Fruit fly (Drosophila melanogaster) whole organism, embryonic: ENCODE data around the gene cue.

Experiments
- Adf1 ChIP-seq: fragments of 200-800 bp; sonication (Bioruptor generic); IDR thresholded peaks from 2 replicates; pipeline ENCODE4 v1.3.6; 2022; ENCODE audit warnings: missing biosample characterization, missing genetic modification characterization
- Awh ChIP-seq: fragments of 200-800 bp; sonication (Bioruptor generic); IDR thresholded peaks from 2 replicates; pipeline ENCODE4, ENCODE4 v1.3.6; 2022; ENCODE audit warnings: missing biosample characterization, missing genetic modification characterization
- C15 ChIP-seq: fragments of 200-800 bp; sonication (Bioruptor generic); IDR thresholded peaks from 3 replicates; pipeline ENCODE4 v1.3.6; 2022; ENCODE audit warnings: missing biosample characterization, missing genetic modification characterization
- CG11560 ChIP-seq: fragments of 200-800 bp; sonication (Bioruptor generic); IDR thresholded peaks from 3 replicates; pipeline ENCODE4 v1.3.6; 2022; ENCODE audit warnings: missing biosample characterization, missing genetic modification characterization
- CG11723 ChIP-seq: fragments of 200-800 bp; sonication (Bioruptor generic); optimal IDR thresholded peaks from 2 replicates; lab custom pipeline; 2017; ENCODE audit warnings: missing biosample characterization, mild to moderate bottlenecking, missing genetic modification characterization
- CG13624 ChIP-seq: fragments of 200-800 bp; sonication (Bioruptor generic); optimal IDR thresholded peaks from 2 replicates; lab custom pipeline; 2016; ENCODE audit warnings: missing biosample characterization, missing genetic modification characterization
- CG16813 ChIP-seq: fragments of 200-800 bp; sonication (Bioruptor generic); IDR thresholded peaks from 3 replicates; pipeline ENCODE4 v1.3.6; 2022; ENCODE audit warnings: missing biosample characterization, missing genetic modification characterization; ENCODE audit not compliant: partially characterized antibody
- CG17186 ChIP-seq: fragments of 200-800 bp; sonication (Bioruptor generic); optimal IDR thresholded peaks from 3 replicates; lab custom pipeline; 2017; ENCODE audit warnings: missing biosample characterization, missing genetic modification reagents, missing genetic modification characterization
- CG17829 ChIP-seq: fragments of 200-800 bp; optimal IDR thresholded peaks from 2 replicates; lab custom pipeline; 2019; ENCODE audit warnings: missing biosample characterization, mild to moderate bottlenecking, missing genetic modification characterization, moderate library complexity
- CG31224 ChIP-seq: fragments of 200-800 bp; sonication (Bioruptor generic); IDR thresholded peaks from 2 replicates; pipeline ENCODE4 v1.3.6; 2022; ENCODE audit warnings: missing biosample characterization, missing genetic modification characterization
- CG3847 ChIP-seq: fragments of 200-800 bp; sonication (Bioruptor generic); IDR thresholded peaks from 2 replicates; pipeline ENCODE4 v1.3.6; 2022; ENCODE audit warnings: missing biosample characterization, missing genetic modification characterization
- CG4707 ChIP-seq: fragments of 200-800 bp; sonication (Bioruptor generic); optimal IDR thresholded peaks from 2 replicates; lab custom pipeline; 2018; ENCODE audit warnings: missing biosample characterization, mild to moderate bottlenecking, missing genetic modification characterization, moderate library complexity
- CG4854 ChIP-seq: fragments of 200-800 bp; sonication (Bioruptor generic); optimal IDR thresholded peaks from 2 replicates; lab custom pipeline; 2016; ENCODE audit warnings: missing biosample characterization, missing genetic modification characterization, inconsistent platforms
- CG6854 ChIP-seq: fragments of 200-800 bp; sonication (Bioruptor generic); optimal IDR thresholded peaks from 3 replicates; lab custom pipeline; 2017; ENCODE audit warnings: missing biosample characterization, mild to moderate bottlenecking, missing genetic modification characterization
- Dbx ChIP-seq: fragments of 200-800 bp; sonication (Bioruptor generic); IDR thresholded peaks from 3 replicates; pipeline ENCODE4 v1.3.6; 2022; ENCODE audit warnings: missing biosample characterization, missing genetic modification characterization
- Ets65A ChIP-seq: fragments of 200-800 bp; sonication (Bioruptor generic); peaks from one replicate; lab custom pipeline; 2016; ENCODE audit warnings: missing biosample characterization, missing genetic modification characterization
- Hmr ChIP-seq: fragments of 200-800 bp; sonication (Bioruptor generic); optimal IDR thresholded peaks from 3 replicates; lab custom pipeline; 2017; ENCODE audit warnings: mild to moderate bottlenecking, missing biosample characterization, missing genetic modification reagents, missing genetic modification characterization
- Med ChIP-seq: fragments of 200-800 bp; sonication (Bioruptor generic); peaks from one replicate; lab custom pipeline; 2016; ENCODE audit warnings: missing biosample characterization, missing genetic modification characterization, mild to moderate bottlenecking, inconsistent platforms, moderate library complexity
- Neu2 ChIP-seq: fragments of 200-800 bp; sonication (Bioruptor generic); optimal IDR thresholded peaks from 3 replicates; lab custom pipeline; 2016; ENCODE audit warnings: missing biosample characterization, missing genetic modification characterization, borderline replicate concordance
- Taf1 ChIP-seq: fragments of 200-800 bp; sonication (Bioruptor generic); IDR thresholded peaks from 2 replicates; pipeline ENCODE4 v1.3.6; 2022; ENCODE audit warnings: missing biosample characterization, missing genetic modification characterization
- az2 ChIP-seq: fragments of 200-800 bp; sonication (Bioruptor generic); optimal IDR thresholded peaks from 3 replicates; lab custom pipeline; 2016; ENCODE audit warnings: missing biosample characterization, missing genetic modification characterization
- croc ChIP-seq: fragments of 200-800 bp; sonication (Bioruptor generic); conservative IDR thresholded peaks from 3 replicates; pipeline ENCODE4 v1.3.6; 2022; ENCODE audit warnings: missing biosample characterization, missing genetic modification characterization
- cwo ChIP-seq: fragments of 200-800 bp; sonication (Bioruptor generic); optimal IDR thresholded peaks from 3 replicates; lab custom pipeline; 2017; ENCODE audit warnings: missing biosample characterization, missing genetic modification characterization, mild to moderate bottlenecking, moderate library complexity, missing genetic modification reagents
- dati ChIP-seq: fragments of 200-800 bp; sonication (Bioruptor generic); IDR thresholded peaks from 2 replicates; pipeline ENCODE4 v1.3.6; 2022; ENCODE audit warnings: missing biosample characterization, missing genetic modification characterization
- dmrt11E ChIP-seq: fragments of 200-800 bp; sonication (Bioruptor generic); optimal IDR thresholded peaks from 3 replicates; lab custom pipeline; 2018; ENCODE audit warnings: missing biosample characterization, mild to moderate bottlenecking, missing genetic modification characterization, moderate library complexity
- dmrt99B ChIP-seq: fragments of 200-800 bp; sonication (Bioruptor generic); optimal IDR thresholded peaks from 2 replicates; lab custom pipeline; 2018; ENCODE audit warnings: missing biosample characterization, mild to moderate bottlenecking, missing genetic modification characterization, moderate library complexity
- ewg ChIP-seq: fragments of 200-800 bp; sonication (Bioruptor generic); optimal IDR thresholded peaks from 3 replicates; lab custom pipeline; 2017; ENCODE audit warnings: mild to moderate bottlenecking, missing biosample characterization, missing genetic modification reagents, missing genetic modification characterization
- gce ChIP-seq: fragments of 200-800 bp; sonication (Bioruptor generic); IDR thresholded peaks from 3 replicates; pipeline ENCODE4 v1.3.6; 2022; ENCODE audit warnings: missing biosample characterization, missing genetic modification characterization
- gro ChIP-seq: fragments of 200-800 bp; sonication (Bioruptor generic); optimal IDR thresholded peaks from 2 replicates; lab custom pipeline; 2016; ENCODE audit warnings: missing biosample characterization, missing genetic modification characterization
- jumu ChIP-seq: fragments of 200-800 bp; sonication (Bioruptor generic); optimal IDR thresholded peaks from 3 replicates; lab custom pipeline; 2016; ENCODE audit warnings: missing biosample characterization, missing genetic modification characterization
- luna ChIP-seq: fragments of 200-800 bp; sonication (Bioruptor generic); optimal IDR thresholded peaks from 2 replicates; lab custom pipeline; 2016; ENCODE audit warnings: missing biosample characterization, missing genetic modification characterization
- ranshi ChIP-seq: fragments of 200-800 bp; sonication (Bioruptor generic); IDR thresholded peaks from 2 replicates; pipeline ENCODE4 v1.3.6; 2022; ENCODE audit warnings: missing biosample characterization, missing genetic modification characterization
- sens ChIP-seq: fragments of 200-800 bp; sonication (Bioruptor generic); peaks from one replicate; lab custom pipeline; 2016; ENCODE audit warnings: missing biosample characterization, missing genetic modification characterization
- sens-2 ChIP-seq: fragments of 200-800 bp; sonication (Bioruptor generic); IDR thresholded peaks from 2 replicates; pipeline ENCODE4 v1.3.6; 2022; ENCODE audit warnings: missing biosample characterization, missing genetic modification characterization
- slbo ChIP-seq: fragments of 200-800 bp; sonication (Bioruptor generic); IDR thresholded peaks from 2 replicates; pipeline ENCODE4 v1.3.6; 2022; ENCODE audit warnings: missing biosample characterization, missing genetic modification characterization
- unc-4 ChIP-seq: fragments of 200-800 bp; sonication (Bioruptor generic); IDR thresholded peaks from 2 replicates; pipeline ENCODE4 v1.3.6; 2022; ENCODE audit warnings: missing biosample characterization, missing genetic modification characterization; ENCODE audit not compliant: partially characterized antibody

The cue gene

DNA sequence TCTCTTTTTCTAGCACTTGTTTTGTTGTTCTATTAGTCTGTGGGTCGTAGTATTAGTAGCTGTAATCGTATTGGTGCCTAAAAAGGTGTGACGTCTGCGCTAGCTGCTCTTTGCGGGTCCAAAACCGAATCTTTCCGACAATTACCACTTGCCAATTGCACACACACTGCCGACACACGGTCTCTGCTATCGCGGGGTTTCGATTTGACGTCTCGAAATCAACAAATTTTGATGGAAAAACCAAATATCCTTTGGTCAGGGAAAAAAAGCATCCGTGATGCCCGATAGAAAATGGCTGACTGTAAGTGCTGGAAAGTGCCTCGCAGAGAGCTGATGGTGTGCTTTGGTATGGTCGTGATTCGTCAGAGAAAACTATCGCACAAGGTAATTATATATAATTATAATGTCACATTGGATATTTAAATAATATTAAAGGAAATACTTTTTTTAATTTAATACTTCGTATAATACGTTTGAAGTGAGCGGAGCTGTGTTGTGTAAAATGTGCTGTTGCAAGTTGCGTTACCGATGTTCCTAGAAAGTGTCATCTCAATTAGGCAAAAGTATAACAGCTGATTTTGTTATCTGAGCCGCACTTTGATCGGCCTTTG is 41.2 kb upstream of the cue start, which contains the start of the genes Pex10 and CG12099 (continued):
- TF ChIP-seq CG4707 (GFP tag; lab: Kevin White, UChicago) (peak; percentile 45), CG11560 (peak; percentile 83), Awh (GFP tag; lab: Robert Waterston, UW) (peak; percentile 77), gce (GFP tag; lab: Robert Waterston, UW) (0 out of 3 replicates have a peak, but pooled peaks have one; percentile 57), CG31224 (peak; percentile 80; the same call in 1 of the 2 replicates), gro (GFP tag; lab: Kevin White, UChicago) (peak; percentile 53), CG17829 (tag; lab: Kevin White, UChicago) (peak; percentile 92), sens-2 (GFP tag; lab: Robert Waterston, UW) (peak; percentile 86), sens (peak; percentile 98), jumu (GFP tag; lab: Kevin White, UChicago) (peak; percentile 55), dmrt99B (tag; lab: Kevin White, UChicago) (no peak), CG13624 (GFP tag; lab: Kevin White, UChicago) (peak; percentile 53), croc (peak; percentile 90), Neu2 (GFP tag; lab: Kevin White, UChicago) (no peak), Hmr (GFP tag; lab: Kevin White, UChicago) (peak; percentile 89), Taf1 (GFP tag; lab: Robert Waterston, UW) (peak; percentile 86)

DNA sequence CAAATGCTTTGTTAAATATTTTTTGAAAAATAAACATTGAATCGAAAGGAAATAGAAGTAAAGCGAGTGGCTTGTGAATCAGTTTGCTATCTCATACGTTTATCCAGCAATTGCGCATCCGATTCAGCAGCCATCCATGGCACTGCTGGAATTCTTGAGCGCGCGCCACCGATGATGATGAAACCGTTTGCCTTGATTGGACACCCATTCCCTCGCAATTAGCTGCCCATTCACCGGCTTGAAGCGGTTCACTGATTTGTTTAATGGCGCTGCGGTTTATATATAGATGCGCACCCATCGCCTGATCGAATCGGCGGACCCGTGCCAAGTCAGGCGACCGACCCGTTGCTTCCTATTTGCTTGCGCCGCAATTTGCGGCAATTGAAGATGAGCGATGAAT is 36.1 kb upstream of the cue start, which contains the start of gene Pcyt2:
Gene Pcyt2 (plus strand): TSS at position 301 of the 400 bp plus-strand sequence.
- no peak for TF ChIP-seq luna (GFP tag; lab: Kevin White, UChicago)
- no peak for TF ChIP-seq Adf1 (GFP tag; lab: Robert Waterston, UW)
- TF ChIP-seq az2 (GFP tag; lab: Kevin White, UChicago), result no peak
- peak; percentile 37 for TF ChIP-seq cwo

- TF ChIP-seq unc-4 (GFP tag; lab: Robert Waterston, UW) (no peak), CG4854 (GFP tag; lab: Kevin White, UChicago) (no peak), CG6854 (GFP tag; lab: Kevin White, UChicago) (no peak), Med (GFP tag; lab: Kevin White, UChicago) (peak; percentile 33), CG17186 (GFP tag; lab: Kevin White, UChicago) (no peak), CG3847 (0 out of 2 replicates have a peak, but pooled peaks have one; percentile 25), CG16813 (GFP tag; lab: Robert Waterston, UW) (0 out of 3 replicates have a peak, but pooled peaks have one; percentile 7), dmrt11E (tag; lab: Kevin White, UChicago) (no peak), Taf1 (GFP tag; lab: Robert Waterston, UW) (no peak), CG11723 (GFP tag; lab: Kevin White, UChicago) (no peak), ranshi (GFP tag; lab: Robert Waterston, UW) (no peak), ewg (GFP tag; lab: Kevin White, UChicago) (no peak), Dbx (GFP tag; lab: Robert Waterston, UW) (0 out of 3 replicates have a peak, but pooled peaks have one; percentile 20), slbo (GFP tag; lab: Robert Waterston, UW) (0 out of 2 replicates have a peak, but pooled peaks have one; percentile 9), C15 (GFP tag; lab: Robert Waterston, UW) (no peak), dati (GFP tag; lab: Robert Waterston, UW) (no peak), Ets65A (GFP tag; lab: Kevin White, UChicago) (peak; percentile 85)
Measured at dm6 chr3L:1550914-1551313, 33.8 kb upstream of the cue start.
